Fruit fly (Drosophila melanogaster): ENCODE results near the gene CG31086.

The CG31086 gene

dm6 chr3R:26172040-26172439, 13.0 kb upstream of the CG31086 start (continued):
- TF ChIP-seq CG11294 (GFP tag; IDR thresholded peaks at IDR 0.05) = no peak; the same call in 1 of the 2 replicates
- TF ChIP-seq CG10631 (GFP tag; optimal IDR thresholded peaks at IDR 0.05) = no peak
- TF ChIP-seq acj6 (GFP tag; optimal IDR thresholded peaks at IDR 0.05) = no peak
- TF ChIP-seq Lpt (GFP tag; optimal IDR thresholded peaks at IDR 0.05) = no peak
- TF ChIP-seq CG6792 (GFP tag; optimal IDR thresholded peaks at IDR 0.05) = no peak
- no peak for TF ChIP-seq Blimp-1 (GFP tag; optimal IDR thresholded peaks at IDR 0.05)
- TF ChIP-seq topi (GFP tag; optimal IDR thresholded peaks at IDR 0.05) = peak; percentile 18
- TF ChIP-seq Gug (GFP tag; IDR thresholded peaks at IDR 0.05) = no peak
- no peak for TF ChIP-seq net (GFP tag; optimal IDR thresholded peaks at IDR 0.05)
- TF ChIP-seq lz (GFP tag; optimal IDR thresholded peaks at IDR 0.05) = no peak
- TF ChIP-seq spab (GFP tag; optimal IDR thresholded peaks at IDR 0.05) = no peak
- TF ChIP-seq esn (GFP tag; optimal IDR thresholded peaks at IDR 0.05) = no peak
- TF ChIP-seq fkh (GFP tag; optimal IDR thresholded peaks at IDR 0.05) = no peak
- TF ChIP-seq Eip75B (GFP tag; optimal IDR thresholded peaks at IDR 0.05) = no peak
- TF ChIP-seq Eip78C (GFP tag) = peak; percentile 76
- TF ChIP-seq CG6808 (GFP tag; optimal IDR thresholded peaks at IDR 0.05) = no peak
- TF ChIP-seq Hr38 (GFP tag; optimal IDR thresholded peaks at IDR 0.05) = no peak
- TF ChIP-seq cyc (GFP tag; optimal IDR thresholded peaks at IDR 0.05) = peak; percentile 26

- no peak for TF ChIP-seq CG6276 (GFP tag; optimal IDR thresholded peaks at IDR 0.05)
- TF ChIP-seq Hr38 (GFP tag; optimal IDR thresholded peaks at IDR 0.05) = no peak
- no peak for TF ChIP-seq Ets96B (tag; optimal IDR thresholded peaks at IDR 0.05)
- TF ChIP-seq Eip75B (GFP tag; optimal IDR thresholded peaks at IDR 0.05) = no peak
- TF ChIP-seq lz (GFP tag; optimal IDR thresholded peaks at IDR 0.05) = no peak
- no peak for TF ChIP-seq achi (GFP tag; optimal IDR thresholded peaks at IDR 0.05)
- no peak for TF ChIP-seq CG8632 (GFP tag; optimal IDR thresholded peaks at IDR 0.05)
- TF ChIP-seq cyc (GFP tag; optimal IDR thresholded peaks at IDR 0.05) = no peak
- TF ChIP-seq Sox102F (GFP tag; optimal IDR thresholded peaks at IDR 0.05) = no peak
Observed at dm6 chr3R:26181991-26182390, 3.1 kb upstream of the CG31086 start.

- TF ChIP-seq Lpt (GFP tag; optimal IDR thresholded peaks at IDR 0.05) (no peak), Eip93F (GFP tag; optimal IDR thresholded peaks at IDR 0.05) (no peak), fd59A (GFP tag; optimal IDR thresholded peaks at IDR 0.05) (no peak), Eip78C (GFP tag) (no peak), Smox (GFP tag; optimal IDR thresholded peaks at IDR 0.05) (no peak), svp (GFP tag) (no peak), Hr39 (GFP tag; optimal IDR thresholded peaks at IDR 0.05) (peak; percentile 35), Sox14 (GFP tag; optimal IDR thresholded peaks at IDR 0.05) (peak; percentile 53), CG31627 (GFP tag; optimal IDR thresholded peaks at IDR 0.05) (peak; percentile 30), Sox102F (GFP tag; optimal IDR thresholded peaks at IDR 0.05) (no peak), CG6276 (GFP tag; optimal IDR thresholded peaks at IDR 0.05) (no peak), CG6163 (GFP tag; IDR thresholded peaks at IDR 0.05) (peak; percentile 34; the same call in 1 of the 3 replicates), CG11294 (GFP tag; IDR thresholded peaks at IDR 0.05) (0 out of 2 replicates have a peak, but pooled peaks have one; percentile 14), fd85E (GFP tag; optimal IDR thresholded peaks at IDR 0.05) (no peak), CG6792 (GFP tag; optimal IDR thresholded peaks at IDR 0.05) (no peak), fkh (GFP tag; optimal IDR thresholded peaks at IDR 0.05) (peak; percentile 76), CG3032 (tag; optimal IDR thresholded peaks at IDR 0.05) (peak; percentile 30), cyc (GFP tag; optimal IDR thresholded peaks at IDR 0.05) (peak; percentile 19), dsx (GFP tag; optimal IDR thresholded peaks at IDR 0.05; ENCODE audit: poor library complexity, severe bottlenecking) (peak; percentile 33), lz (GFP tag; optimal IDR thresholded peaks at IDR 0.05) (peak; percentile 16), CG8119 (GFP tag; IDR thresholded peaks at IDR 0.05) (no peak), eg (GFP tag; IDR thresholded peaks at IDR 0.05) (no peak)
Observed at dm6 chr3R:26188708-26189107, 3.7 kb downstream of the CG31086 start, which contains the start of gene CG6073. CG6073 (minus strand) TSS chr3R:26188807.

dm6 chr3R:26189877-26190276, 4.8 kb downstream of the CG31086 start, which contains the start of gene CG34130:
CG34130 (minus strand) TSS chr3R:26189977.
- TF ChIP-seq Eip78C (GFP tag) (no peak), Hr39 (GFP tag; optimal IDR thresholded peaks at IDR 0.05) (no peak), cyc (GFP tag; optimal IDR thresholded peaks at IDR 0.05) (no peak), CG6854 (GFP tag; optimal IDR thresholded peaks at IDR 0.05) (no peak), salr (GFP tag; optimal IDR thresholded peaks at IDR 0.05) (no peak), eg (GFP tag; IDR thresholded peaks at IDR 0.05) (no peak), svp (GFP tag) (no peak), Sox15 (GFP tag; optimal IDR thresholded peaks at IDR 0.05) (no peak), CG8319 (GFP tag; optimal IDR thresholded peaks at IDR 0.05) (no peak), dac (GFP tag; optimal IDR thresholded peaks at IDR 0.05) (no peak), OdsH (GFP tag; optimal IDR thresholded peaks at IDR 0.05) (no peak), Met (GFP tag; optimal IDR thresholded peaks at IDR 0.05) (no peak), CG11762 (GFP tag; optimal IDR thresholded peaks at IDR 0.05; ENCODE audit: insufficient read depth) (no peak), net (GFP tag; optimal IDR thresholded peaks at IDR 0.05) (no peak), Eip93F (GFP tag; optimal IDR thresholded peaks at IDR 0.05) (no peak), Sox102F (GFP tag; optimal IDR thresholded peaks at IDR 0.05) (no peak), CG11294 (GFP tag; IDR thresholded peaks at IDR 0.05) (no peak), Ets96B (tag; optimal IDR thresholded peaks at IDR 0.05) (no peak)

Data from whole organism, prepupa.